Worm (Caenorhabditis elegans): ENCODE measurements around the gene C46A5.1.

DNA sequence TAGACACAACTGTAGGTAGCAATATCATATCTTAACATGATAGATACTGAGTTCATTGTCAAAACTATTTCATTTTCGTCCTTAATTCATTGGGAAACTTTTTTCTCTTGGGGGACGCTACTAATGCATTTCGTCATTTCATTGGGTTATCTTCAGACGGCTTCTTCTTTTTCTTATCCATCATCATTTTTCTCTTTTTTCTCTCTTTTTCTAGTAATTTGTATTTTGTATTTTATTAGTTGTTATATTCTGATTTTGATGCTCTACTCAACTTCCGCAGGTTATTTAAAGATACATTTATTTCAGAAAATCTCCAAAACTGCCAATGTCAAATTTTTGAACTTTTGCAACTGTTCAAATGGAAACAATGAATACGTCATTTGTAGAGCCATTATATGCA is 20.2 kb upstream of the C46A5.1 start, which contains the start of gene npr-35:
- TF ChIP-seq ama-1 (optimal IDR thresholded peaks at IDR 0.05) (no peak), skn-1 (tag; optimal IDR thresholded peaks at IDR 0.05) (no peak), ztf-7 (tag; optimal IDR thresholded peaks at IDR 0.05) (no peak), mep-1 (tag; optimal IDR thresholded peaks at IDR 0.05) (no peak), unc-130 (GFP tag; optimal IDR thresholded peaks at IDR 0.05) (no peak), unc-62 (GFP tag; optimal IDR thresholded peaks at IDR 0.05 in 1 of 2) (peak in 1 of 2 experiments; percentile 80), unc-62 (tag; optimal IDR thresholded peaks at IDR 0.05) (no peak), hlh-30 (tag; optimal IDR thresholded peaks at IDR 0.05; ENCODE audit: insufficient read depth) (no peak), nhr-76 (tag; optimal IDR thresholded peaks at IDR 0.05) (no peak), egl-27 (tag; optimal IDR thresholded peaks at IDR 0.05) (no peak), lim-7 (GFP tag; IDR thresholded peaks at IDR 0.05) (no peak), lin-29 (GFP tag; IDR thresholded peaks at IDR 0.05) (no peak)
